Worm (Caenorhabditis elegans): ENCODE results near the gene rml-1.
"Not testable (repeated sequence)": the region's sequence is repeated elsewhere in the genome, so short reads cannot be mapped to it uniquely, and the experiment has no call there.

rml-1 gene

ce11 chrIII:13755689-13756088 is 12.2 kb downstream of the rml-1 start, which contains the start of gene toca-2 (continued):
- TF ChIP-seq madf-6 (GFP tag; IDR thresholded peaks at IDR 0.05) (peak; percentile 87), lin-40 (tag; optimal IDR thresholded peaks at IDR 0.05) (no peak), F52B5.7 (tag; optimal IDR thresholded peaks at IDR 0.05) (no peak), ceh-40 (GFP tag; IDR thresholded peaks at IDR 0.05) (no peak), ztf-6 (GFP tag; IDR thresholded peaks at IDR 0.05) (no peak), zfh-2 (GFP tag; conservative IDR thresholded peaks at IDR 0.05) (no peak), athp-1 (tag; optimal IDR thresholded peaks at IDR 0.05) (no peak), hmg-1.2 (GFP tag; IDR thresholded peaks at IDR 0.05) (no peak), mes-4 (tag; optimal IDR thresholded peaks at IDR 0.05) (no peak), F22D6.2 (tag; optimal IDR thresholded peaks at IDR 0.05) (no peak), F57C9.4 (tag; optimal IDR thresholded peaks at IDR 0.05) (no peak), tbp1 (GFP tag; optimal IDR thresholded peaks at IDR 0.05) (no peak), pbrm-1 (GFP tag; IDR thresholded peaks at IDR 0.05) (no peak), sea-2 (GFP tag; IDR thresholded peaks at IDR 0.05) (no peak), lsl-1 (GFP tag; optimal IDR thresholded peaks at IDR 0.05) (peak; percentile 93), aptf-2 (GFP tag; conservative IDR thresholded peaks at IDR 0.05) (no peak), nfyb-1 (GFP tag; IDR thresholded peaks at IDR 0.05) (no peak)

- not testable (repeated sequence) for TF ChIP-seq nhr-80 (tag; optimal IDR thresholded peaks at IDR 0.05); rec-8 (tag; optimal IDR thresholded peaks at IDR 0.05); madf-3 (GFP tag; IDR thresholded peaks at IDR 0.05)
Measured at ce11 chrIII:13751144-13751543, 16.7 kb downstream of the rml-1 start, which contains the start of gene mlc-7. Gene mlc-7, plus strand, starts transcription at chrIII:13751444.

ce11 chrIII:13748312-13748711 is 19.6 kb downstream of the rml-1 start, which contains the start of gene K08E3.2:
Gene K08E3.2, minus strand, starts transcription at chrIII:13748686.
- TF ChIP-seq egrh-3 (GFP tag; IDR thresholded peaks at IDR 0.05) (peak; percentile 26; the same call in 1 of the 2 replicates), zfh-2 (GFP tag; conservative IDR thresholded peaks at IDR 0.05) (peak; percentile 72), Y95B8A.8 (GFP tag; IDR thresholded peaks at IDR 0.05) (no peak)

- TF ChIP-seq ZK185.1 (tag; optimal IDR thresholded peaks at IDR 0.05; ENCODE audit: poor library complexity, severe bottlenecking), result no peak
- TF ChIP-seq ama-1 (optimal IDR thresholded peaks at IDR 0.05), result no peak
- TF ChIP-seq ama-1 (GFP tag; optimal IDR thresholded peaks at IDR 0.05), result no peak
- TF ChIP-seq ztf-6 (GFP tag; IDR thresholded peaks at IDR 0.05), result no peak
- TF ChIP-seq attf-5 (GFP tag; optimal IDR thresholded peaks at IDR 0.05), result no peak
- no peak for TF ChIP-seq chd-7 (tag; optimal IDR thresholded peaks at IDR 0.05)
- no peak for TF ChIP-seq attf-6 (GFP tag; IDR thresholded peaks at IDR 0.05)
- TF ChIP-seq B0035.1 (tag; optimal IDR thresholded peaks at IDR 0.05), result no peak
Measured at ce11 chrIII:13743922-13744321, 24.0 kb downstream of the rml-1 start, which contains the start of gene tyr-2. Gene tyr-2, plus strand, starts transcription at chrIII:13744222.

- no peak for TF ChIP-seq rec-8 (tag; optimal IDR thresholded peaks at IDR 0.05)
- TF ChIP-seq Y79H2A.3 (GFP tag; conservative IDR thresholded peaks at IDR 0.05), result no peak
- no peak for TF ChIP-seq snpc-1.1 (tag; optimal IDR thresholded peaks at IDR 0.05; ENCODE audit: insufficient read depth)
- TF ChIP-seq nhr-90 (tag; optimal IDR thresholded peaks at IDR 0.05), result no peak
- TF ChIP-seq pbrm-1 (GFP tag; IDR thresholded peaks at IDR 0.05), result no peak
- TF ChIP-seq ceh-91 (GFP tag; IDR thresholded peaks at IDR 0.05), result no peak
- no peak for TF ChIP-seq F57C9.4 (tag; optimal IDR thresholded peaks at IDR 0.05)
Measured at ce11 chrIII:13742028-13742427, 25.9 kb downstream of the rml-1 start.
